Worm (Caenorhabditis elegans) whole organism, young adult: Measurements from ENCODE around the gene sup-12.
A peak's percentile ranks its signal among the peaks of the same experiment; 100 is the strongest.

Experiments
- B0019.2 ChIP-seq: fragments of 200-800 bp; sonication (Bioruptor generic); conservative IDR thresholded peaks from 2 replicates; pipeline ENCODE4 v1.3.6; 2022; ENCODE audit warnings: missing genetic modification reagents, missing genetic modification characterization, missing compliant biosample characterization
- B0261.1 ChIP-seq: sonication (generic microtip); optimal IDR thresholded peaks from 2 replicates; lab custom pipeline; 2016; ENCODE audit warnings: mild to moderate bottlenecking, missing genetic modification characterization, moderate library complexity, missing compliant biosample characterization
- C06A6.2 ChIP-seq: fragments of 200-800 bp; sonication (Bioruptor generic); conservative IDR thresholded peaks from 2 replicates; pipeline ENCODE4 v1.3.6; 2022; ENCODE audit warnings: missing genetic modification characterization, missing compliant biosample characterization
- D2030.7 ChIP-seq: fragments of 200-800 bp; sonication (Bioruptor generic); IDR thresholded peaks from 2 replicates; pipeline ENCODE4 v1.3.6; 2022; ENCODE audit warnings: missing genetic modification reagents, missing genetic modification characterization, missing compliant biosample characterization
- F23B12.7 ChIP-seq: sonication (generic microtip); optimal IDR thresholded peaks from 2 replicates; lab custom pipeline; 2017; ENCODE audit warnings: missing genetic modification characterization, mild to moderate bottlenecking, missing compliant biosample characterization, antibody characterized with exemption, moderate library complexity; ENCODE audit not compliant: insufficient read depth
- F55B11.4 ChIP-seq: sonication (generic microtip); optimal IDR thresholded peaks from 2 replicates; lab custom pipeline; 2016; ENCODE audit warnings: missing compliant biosample characterization, missing genetic modification characterization, borderline replicate concordance; ENCODE audit not compliant: insufficient read depth
- T07F8.4 ChIP-seq: sonication (generic microtip); optimal IDR thresholded peaks from 2 replicates; lab custom pipeline; 2016; ENCODE audit warnings: mild to moderate bottlenecking, missing genetic modification characterization, moderate library complexity, missing compliant biosample characterization
- Y56A3A.18 ChIP-seq: fragments of 200-800 bp; sonication (Bioruptor generic); IDR thresholded peaks from 2 replicates; pipeline ENCODE4 v1.3.6; 2022; ENCODE audit warnings: missing genetic modification reagents, missing genetic modification characterization, missing compliant biosample characterization
- Y79H2A.3 ChIP-seq: fragments of 200-800 bp; sonication (Bioruptor generic); conservative IDR thresholded peaks from 2 replicates; pipeline ENCODE4 v1.3.6; 2022; ENCODE audit warnings: missing genetic modification reagents, missing genetic modification characterization, missing compliant biosample characterization
- ama-1 ChIP-seq, 3 experiments: fragments of 150-350 bp in 1 of 3; sonication (generic microtip) in 2 of 3; optimal IDR thresholded peaks; 2 replicates each; lab custom pipeline; 2014 to 2018; ENCODE audit warnings: missing biosample characterization in 2 of 3, missing genetic modification characterization in 2 of 3, missing genetic modification reagents in 2 of 3
- aptf-2 ChIP-seq: fragments of 200-800 bp; sonication (Bioruptor generic); conservative IDR thresholded peaks from 2 replicates; pipeline ENCODE4 v1.3.6; 2022; ENCODE audit warnings: missing genetic modification reagents, missing genetic modification characterization, missing compliant biosample characterization
- atf-7 ChIP-seq: sonication (generic microtip); optimal IDR thresholded peaks from 2 replicates; lab custom pipeline; 2017; ENCODE audit warnings: mild to moderate bottlenecking, missing genetic modification characterization, missing compliant biosample characterization
- bed-2 ChIP-seq: fragments of 200-800 bp; sonication (Bioruptor generic); IDR thresholded peaks from 2 replicates; pipeline ENCODE4 v1.3.6; 2022; ENCODE audit warnings: missing genetic modification reagents, missing genetic modification characterization, missing compliant biosample characterization
- ceh-100 ChIP-seq: fragments of 200-800 bp; sonication (Bioruptor generic); IDR thresholded peaks from 2 replicates; pipeline ENCODE4 v1.3.6; 2022; ENCODE audit warnings: missing genetic modification reagents, missing genetic modification characterization, missing compliant biosample characterization
- ceh-58 ChIP-seq: fragments of 200-800 bp; sonication (Bioruptor generic); IDR thresholded peaks from 2 replicates; pipeline ENCODE4 v1.3.6; 2022; ENCODE audit warnings: missing genetic modification characterization, missing compliant biosample characterization
- efl-1 ChIP-seq: fragments of 150-350 bp; optimal IDR thresholded peaks from 2 replicates; lab custom pipeline; 2014; ENCODE audit warnings: missing biosample characterization, missing genetic modification reagents, missing genetic modification characterization
- egl-18 ChIP-seq: fragments of 200-800 bp; sonication (Bioruptor generic); IDR thresholded peaks from 2 replicates; pipeline ENCODE4 v1.3.6; 2022; ENCODE audit warnings: missing genetic modification reagents, missing genetic modification characterization, missing compliant biosample characterization
- him-1 ChIP-seq: sonication (generic microtip); optimal IDR thresholded peaks from 2 replicates; lab custom pipeline; 2016; ENCODE audit warnings: missing genotype, missing genetic modification reagents, missing genetic modification characterization, missing compliant biosample characterization
- hlh-12 ChIP-seq: sonication (generic microtip); optimal IDR thresholded peaks from 2 replicates; lab custom pipeline; 2016; ENCODE audit warnings: missing genetic modification characterization, missing compliant biosample characterization
- hlh-26 ChIP-seq: fragments of 200-800 bp; sonication (Bioruptor generic); conservative IDR thresholded peaks from 2 replicates; pipeline ENCODE4 v1.3.6; 2022; ENCODE audit warnings: missing genetic modification reagents, missing genetic modification characterization, missing compliant biosample characterization
- let-607 ChIP-seq, 2 experiments: fragments of 200-800 bp in 1 of 2; sonication (Bioruptor generic) in 1 of 2; sonication (generic microtip) in 1 of 2; optimal IDR thresholded peaks; 2 replicates each; lab custom pipeline; 2016 to 2018; ENCODE audit warnings: mild to moderate bottlenecking in 2 of 2, missing compliant biosample characterization in 2 of 2, missing genetic modification characterization in 2 of 2, moderate library complexity in 2 of 2, missing genotype in 1 of 2
- lin-26 ChIP-seq: fragments of 200-800 bp; sonication (Bioruptor generic); IDR thresholded peaks from 2 replicates; pipeline ENCODE4 v1.3.6; 2022; ENCODE audit warnings: missing genetic modification reagents, missing genetic modification characterization, missing compliant biosample characterization
- madf-6 ChIP-seq: fragments of 200-800 bp; sonication (Bioruptor generic); IDR thresholded peaks from 2 replicates; pipeline ENCODE4 v1.3.6; 2022; ENCODE audit warnings: missing genetic modification reagents, missing genetic modification characterization, missing compliant biosample characterization
- madf-8 ChIP-seq: fragments of 200-800 bp; sonication (Bioruptor generic); conservative IDR thresholded peaks from 2 replicates; pipeline ENCODE4 v1.3.6; 2022; ENCODE audit warnings: missing genetic modification reagents, missing genetic modification characterization, missing compliant biosample characterization
- mel-28 ChIP-seq: sonication (generic microtip); optimal IDR thresholded peaks from 2 replicates; lab custom pipeline; 2016; ENCODE audit warnings: borderline replicate concordance, mild to moderate bottlenecking, missing genetic modification characterization, missing compliant biosample characterization
- mes-4 ChIP-seq: sonication (generic microtip); optimal IDR thresholded peaks from 2 replicates; lab custom pipeline; 2016; ENCODE audit warnings: missing genotype, missing genetic modification characterization, missing compliant biosample characterization
- nfya-1 ChIP-seq: sonication (generic microtip); optimal IDR thresholded peaks from 2 replicates; lab custom pipeline; 2017; ENCODE audit warnings: antibody characterized with exemption, missing compliant biosample characterization, missing genetic modification characterization, borderline replicate concordance; ENCODE audit not compliant: insufficient read depth
- nfya-2 ChIP-seq: fragments of 200-800 bp; sonication (Bioruptor generic); IDR thresholded peaks from 2 replicates; pipeline ENCODE4 v1.3.6; 2022; ENCODE audit warnings: missing genetic modification reagents, missing genetic modification characterization, missing compliant biosample characterization
- nhr-179 ChIP-seq: sonication (generic microtip); optimal IDR thresholded peaks from 2 replicates; lab custom pipeline; 2016; ENCODE audit warnings: mild to moderate bottlenecking, missing genetic modification characterization, missing compliant biosample characterization
- nhr-27 ChIP-seq: fragments of 200-800 bp; sonication (Bioruptor generic); optimal IDR thresholded peaks from 2 replicates; lab custom pipeline; 2018; ENCODE audit warnings: mild to moderate bottlenecking, missing genetic modification characterization, moderate library complexity, missing compliant biosample characterization
- nhr-80 ChIP-seq: sonication (generic microtip); optimal IDR thresholded peaks from 2 replicates; lab custom pipeline; 2016; ENCODE audit warnings: missing genetic modification characterization, missing compliant biosample characterization
- repo-1 ChIP-seq: sonication (generic microtip); optimal IDR thresholded peaks from 2 replicates; lab custom pipeline; 2017; ENCODE audit warnings: mild to moderate bottlenecking, missing genetic modification characterization, missing compliant biosample characterization
- sea-2 ChIP-seq: fragments of 200-800 bp; sonication (Bioruptor generic); IDR thresholded peaks from 2 replicates; pipeline ENCODE4 v1.3.6; 2022; ENCODE audit warnings: missing genetic modification characterization, missing compliant biosample characterization
- zfh-2 ChIP-seq: fragments of 200-800 bp; sonication (Bioruptor generic); conservative IDR thresholded peaks from 2 replicates; pipeline ENCODE4 v1.3.6; 2022; ENCODE audit warnings: missing genetic modification reagents, missing genetic modification characterization, missing compliant biosample characterization
- ztf-18 ChIP-seq: sonication (generic microtip); optimal IDR thresholded peaks from 2 replicates; lab custom pipeline; 2016; ENCODE audit warnings: missing genotype, mild to moderate bottlenecking, missing genetic modification characterization, missing compliant biosample characterization
- ztf-25 ChIP-seq: fragments of 200-800 bp; sonication (Bioruptor generic); IDR thresholded peaks from 2 replicates; pipeline ENCODE4 v1.3.6; 2022; ENCODE audit warnings: missing genetic modification reagents, missing genetic modification characterization, missing compliant biosample characterization
- ztf-6 ChIP-seq: fragments of 200-800 bp; sonication (Bioruptor generic); IDR thresholded peaks from 2 replicates; pipeline ENCODE4 v1.3.6; 2022; ENCODE audit warnings: missing genetic modification reagents, missing genetic modification characterization, missing compliant biosample characterization

Gene sup-12

DNA sequence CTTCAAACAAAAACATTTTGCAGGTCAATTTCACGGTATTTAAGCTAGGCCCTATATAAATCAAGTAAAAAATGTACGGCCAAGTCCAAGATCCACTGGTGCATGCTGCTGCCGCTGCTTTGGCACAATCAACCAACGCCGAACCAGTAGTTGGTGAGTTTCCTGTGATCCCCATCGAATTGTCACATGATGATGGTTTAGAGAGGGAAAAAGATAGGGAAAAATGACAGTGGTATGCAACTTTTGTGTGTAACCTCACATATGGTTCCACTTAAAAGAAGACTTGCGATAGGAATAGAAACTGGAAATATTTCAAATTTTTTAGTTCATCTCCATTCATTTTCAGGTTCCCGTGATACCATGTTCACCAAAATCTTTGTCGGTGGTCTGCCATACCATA is at the start of gene sup-12:
TSS of gene sup-12 (plus strand) at position 17 of the 400 bp plus-strand sequence.
- TF ChIP-seq him-1 (tag; lab: Kevin White, UChicago) (no peak), nhr-179 (no peak), Y79H2A.3 (GFP tag; lab: Robert Waterston, UW) (no peak), let-607 (tag; optimal IDR thresholded peaks at IDR 0.05; lab: Kevin White, UChicago) (no peak), nfya-1 (no peak), aptf-2 (GFP tag; lab: Robert Waterston, UW) (no peak), nfya-2 (no peak), ama-1 (optimal IDR thresholded peaks at IDR 0.05; lab: Kevin White, UChicago) (no peak), ama-1 (GFP tag; optimal IDR thresholded peaks at IDR 0.05; lab: Kevin White, UChicago) (no peak), ztf-25 (GFP tag; lab: Robert Waterston, UW) (no peak)

DNA sequence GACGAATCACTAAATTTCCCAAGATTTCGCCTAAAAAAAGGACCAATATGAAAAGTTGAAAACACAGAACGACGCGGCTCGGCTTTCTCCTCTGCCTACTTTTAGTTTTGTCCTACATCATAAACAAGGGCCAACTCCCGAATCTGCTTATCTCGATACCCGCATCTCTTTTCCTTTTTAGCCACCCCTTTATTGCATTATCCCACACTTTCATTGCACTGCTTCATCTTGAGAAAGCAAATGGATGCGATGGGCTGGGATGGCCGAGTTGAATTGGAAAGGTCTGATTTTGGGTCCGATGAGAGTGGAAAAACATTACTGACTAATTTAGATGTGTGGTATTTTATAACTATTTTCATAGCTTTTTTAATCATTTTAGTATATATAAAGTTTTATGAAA is 48.7 kb upstream of the sup-12 start:
- TF ChIP-seq ztf-6 (no peak), C06A6.2 (GFP tag; lab: Robert Waterston, UW) (no peak), T07F8.4 (no peak), bed-2 (GFP tag; lab: Robert Waterston, UW) (no peak), mes-4 (tag; lab: Kevin White, UChicago) (no peak), D2030.7 (GFP tag; lab: Robert Waterston, UW) (no peak), ceh-100 (GFP tag; lab: Robert Waterston, UW) (no peak), lin-26 (GFP tag; lab: Robert Waterston, UW) (no peak), hlh-12 (tag; lab: Kevin White, UChicago) (no peak), madf-8 (GFP tag; lab: Robert Waterston, UW) (no peak), madf-6 (no peak), hlh-26 (no peak), him-1 (tag; lab: Kevin White, UChicago) (no peak), atf-7 (no peak), ztf-18 (no peak), F55B11.4 (tag; lab: Kevin White, UChicago) (no peak), sea-2 (no peak), B0019.2 (no peak)
- TF ChIP-seq, all 124 proteins: peak for 0

DNA sequence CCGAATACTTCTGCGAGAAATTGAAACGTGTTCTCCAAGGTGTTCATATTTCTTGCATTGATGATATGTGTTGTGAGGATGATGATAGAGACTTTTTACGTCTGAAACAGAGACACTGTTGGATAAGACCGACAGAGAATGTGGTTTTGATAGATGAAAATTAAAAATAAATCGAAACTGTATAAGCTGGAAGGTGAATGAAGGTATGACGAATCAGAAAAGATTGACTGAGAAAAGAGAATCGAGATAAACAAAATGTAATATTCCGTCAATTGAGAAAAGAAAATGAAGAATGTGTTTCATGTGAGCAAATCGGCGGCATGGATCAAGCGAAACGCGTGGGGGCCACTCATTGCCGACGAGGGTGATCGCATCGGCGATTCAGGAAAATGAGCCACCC is 46.7 kb upstream of the sup-12 start, which contains the start of gene ceh-18:
TSS of gene ceh-18 (minus strand) at position 101 of the 400 bp plus-strand sequence.
- TF ChIP-seq zfh-2 (GFP tag; lab: Robert Waterston, UW) (0 out of 2 replicates have a peak, but pooled peaks have one; percentile 44), nhr-80 (tag; lab: Kevin White, UChicago) (no peak)
- TF ChIP-seq, all 124 proteins: peak for 1

DNA sequence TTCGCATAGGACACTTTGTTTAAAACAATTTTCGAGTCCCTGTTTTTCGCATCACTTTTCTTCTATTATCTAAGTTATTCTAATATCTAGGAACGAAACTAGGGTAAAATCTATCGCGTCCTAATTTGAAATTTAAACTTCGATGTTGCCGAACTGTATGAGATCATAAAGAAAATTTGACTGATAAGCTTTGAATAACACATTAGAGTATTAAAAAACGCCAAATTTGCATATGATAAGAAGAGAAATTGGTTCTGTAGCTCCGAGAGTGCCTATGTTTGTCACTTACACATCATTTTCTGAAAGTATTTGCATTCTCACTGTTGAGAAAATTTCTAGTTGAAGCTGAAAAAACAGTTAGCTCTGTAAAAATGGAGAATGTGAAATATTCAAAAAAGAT is 46.0 kb upstream of the sup-12 start:
- TF ChIP-seq Y56A3A.18 (GFP tag; lab: Robert Waterston, UW), result no peak
- no peak for TF ChIP-seq mel-28 (tag; lab: Kevin White, UChicago)
- TF ChIP-seq B0261.1 (tag; lab: Kevin White, UChicago), result no peak
- no peak for TF ChIP-seq T07F8.4
- no peak for TF ChIP-seq nhr-27
- no peak for TF ChIP-seq egl-18 (GFP tag; lab: Robert Waterston, UW)
- TF ChIP-seq repo-1, result no peak
- no peak for TF ChIP-seq efl-1
- no peak for TF ChIP-seq ceh-58 (GFP tag; lab: Robert Waterston, UW)
- TF ChIP-seq nfya-1, result no peak
- no peak for TF ChIP-seq F23B12.7
